Fruit fly (Drosophila melanogaster): ENCODE measurements around the gene CG13678.

Gene CG13678

DNA sequence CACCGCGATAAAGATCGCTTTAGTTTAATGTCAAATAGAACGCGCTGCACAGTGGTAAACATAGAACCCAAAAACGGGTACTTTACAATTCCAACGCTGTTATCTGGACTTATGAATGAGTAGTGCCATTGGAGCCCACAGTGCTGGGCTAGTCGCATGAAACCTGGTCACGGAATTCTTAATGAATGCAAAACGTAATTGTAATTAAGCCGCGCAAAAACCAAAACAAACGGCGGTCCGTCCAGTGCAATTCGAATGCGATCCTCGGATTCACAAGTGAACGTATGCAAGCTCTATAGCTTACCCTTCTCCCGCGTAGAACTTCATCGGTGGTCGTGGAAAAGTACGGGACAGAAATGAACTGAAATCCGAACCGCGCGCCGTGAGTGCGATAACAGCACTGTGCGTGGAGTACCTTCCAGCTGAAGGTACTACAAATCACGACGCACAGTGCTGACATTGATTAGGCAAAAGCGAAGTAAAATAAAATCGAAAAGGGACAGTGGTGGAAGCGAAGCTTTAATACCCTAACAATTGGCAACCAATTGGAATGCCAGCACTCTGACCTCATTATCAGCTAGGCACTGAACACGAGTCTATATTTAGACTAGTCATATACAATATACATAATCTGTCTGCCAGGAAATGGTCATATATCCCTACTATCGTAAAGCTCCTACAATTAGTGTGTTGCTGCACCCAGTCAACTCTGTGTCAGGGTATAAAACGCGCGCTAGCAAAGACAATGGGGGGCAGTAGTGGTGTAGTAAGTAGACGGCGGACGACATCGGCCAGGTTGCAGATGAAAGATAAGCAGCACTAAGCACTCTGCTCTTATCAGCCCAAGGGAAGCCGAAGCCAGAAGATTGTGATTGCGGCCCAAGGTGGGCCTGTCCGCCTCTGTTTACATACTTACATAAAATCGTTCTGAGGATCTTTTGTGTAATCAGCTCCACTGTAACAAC lies 36.4 kb upstream of the CG13678 start (continued):
- peak; percentile 74 for TF ChIP-seq Ptx1 (GFP tag; IDR thresholded peaks at IDR 0.05)
- peak; percentile 42; the same call in 1 of the 2 replicates for TF ChIP-seq sob (GFP tag; IDR thresholded peaks at IDR 0.05)
- peak; percentile 27 for TF ChIP-seq CG9727 (GFP tag; optimal IDR thresholded peaks at IDR 0.05)
- TF ChIP-seq CG32767 (GFP tag; IDR thresholded peaks at IDR 0.05), result no peak
- TF ChIP-seq ato (GFP tag; IDR thresholded peaks at IDR 0.05; ENCODE audit: partially characterized antibody), result no peak
- peak; percentile 47; the same call in 1 of the 2 replicates for TF ChIP-seq gsb (GFP tag; IDR thresholded peaks at IDR 0.05)
- TF ChIP-seq Fer3 (tag; optimal IDR thresholded peaks at IDR 0.05), result peak; percentile 38
- peak; percentile 15 for TF ChIP-seq HLHmδ (GFP tag; optimal IDR thresholded peaks at IDR 0.05)
- TF ChIP-seq inv (GFP tag; IDR thresholded peaks at IDR 0.05; ENCODE audit: partially characterized antibody), result no peak
- peak; percentile 39 for TF ChIP-seq tio (GFP tag; optimal IDR thresholded peaks at IDR 0.05)
- peak; percentile 11 for TF ChIP-seq PHDP (tag; optimal IDR thresholded peaks at IDR 0.05)
- no peak for TF ChIP-seq dmrt99B (tag; optimal IDR thresholded peaks at IDR 0.05)
- TF ChIP-seq pita (GFP tag; optimal IDR thresholded peaks at IDR 0.05), result no peak
- TF ChIP-seq btn (GFP tag; optimal IDR thresholded peaks at IDR 0.05), result peak; percentile 16
- peak; percentile 48 for TF ChIP-seq CrebB (tag; optimal IDR thresholded peaks at IDR 0.05)
- TF ChIP-seq kni (GFP tag; optimal IDR thresholded peaks at IDR 0.05), result no peak
- no peak for TF ChIP-seq sqz (GFP tag; optimal IDR thresholded peaks at IDR 0.05)
- TF ChIP-seq CG17612 (GFP tag; IDR thresholded peaks at IDR 0.05), result no peak
- no peak for TF ChIP-seq Dll (GFP tag; IDR thresholded peaks at IDR 0.05; ENCODE audit: partially characterized antibody)
- TF ChIP-seq mam (GFP tag; optimal IDR thresholded peaks at IDR 0.05), result peak; percentile 76
- TF ChIP-seq CG10274 (GFP tag; optimal IDR thresholded peaks at IDR 0.05), result peak; percentile 8
- peak; percentile 28 for TF ChIP-seq tin (GFP tag; optimal IDR thresholded peaks at IDR 0.05)
- no peak for TF ChIP-seq wdn (GFP tag; IDR thresholded peaks at IDR 0.05)
- TF ChIP-seq psq (GFP tag; optimal IDR thresholded peaks at IDR 0.05), result no peak
- TF ChIP-seq CG13894 (tag; optimal IDR thresholded peaks at IDR 0.05), result no peak
- TF ChIP-seq CG7556 (GFP tag; optimal IDR thresholded peaks at IDR 0.05), result peak; percentile 38
- peak; percentile 1 for TF ChIP-seq luna (GFP tag; optimal IDR thresholded peaks at IDR 0.05)
- TF ChIP-seq HmgZ (tag; optimal IDR thresholded peaks at IDR 0.05), result no peak
- no peak for TF ChIP-seq Six4 (GFP tag; optimal IDR thresholded peaks at IDR 0.05)
- TF ChIP-seq CG8765 (GFP tag; IDR thresholded peaks at IDR 0.05), result no peak
- TF ChIP-seq ems (GFP tag; optimal IDR thresholded peaks at IDR 0.05), result peak; percentile 18
- TF ChIP-seq Dbx (GFP tag; IDR thresholded peaks at IDR 0.05), result no peak
- TF ChIP-seq CG11560 (tag; IDR thresholded peaks at IDR 0.05), result no peak
- no peak for TF ChIP-seq Rx (GFP tag; IDR thresholded peaks at IDR 0.05)
- no peak for TF ChIP-seq CG9797 (GFP tag; optimal IDR thresholded peaks at IDR 0.05)
- TF ChIP-seq CG4820 (GFP tag; optimal IDR thresholded peaks at IDR 0.05), result peak; percentile 33
- no peak for TF ChIP-seq tll (GFP tag; optimal IDR thresholded peaks at IDR 0.05)
- TF ChIP-seq CG1832 (GFP tag; optimal IDR thresholded peaks at IDR 0.05), result no peak
- TF ChIP-seq Abd-B (GFP tag; optimal IDR thresholded peaks at IDR 0.05), result peak; percentile 30
- TF ChIP-seq ATbp (GFP tag; optimal IDR thresholded peaks at IDR 0.05), result peak; percentile 26
- peak; percentile 57 for TF ChIP-seq CG9609 (GFP tag; optimal IDR thresholded peaks at IDR 0.05)
- TF ChIP-seq Xrp1 (GFP tag; IDR thresholded peaks at IDR 0.05), result peak; percentile 41; the same call in 1 of the 2 replicates
- 0 out of 2 replicates have a peak, but pooled peaks have one; percentile 13 for TF ChIP-seq Scr (GFP tag; IDR thresholded peaks at IDR 0.05; ENCODE audit: partially characterized antibody)
- TF ChIP-seq CG7357 (GFP tag; IDR thresholded peaks at IDR 0.05), result peak; percentile 53; the same call in 1 of the 3 replicates
- TF ChIP-seq CG2712 (tag; optimal IDR thresholded peaks at IDR 0.05), result peak; percentile 42
- no peak for TF ChIP-seq cad (GFP tag; optimal IDR thresholded peaks at IDR 0.05)
- TF ChIP-seq fd102C (GFP tag; optimal IDR thresholded peaks at IDR 0.05), result no peak
- peak; percentile 43 for TF ChIP-seq kay (GFP tag; optimal IDR thresholded peaks at IDR 0.05)

All from whole organism, embryonic.